Worm (Caenorhabditis elegans) whole organism, L2 larva: ENCODE results near the gene Y56A3A.6.
A peak's percentile ranks its signal among the peaks of the same experiment; 100 is the strongest.

ENCODE experiments used
- F13H6.1 ChIP-seq: sonication (generic microtip); optimal IDR thresholded peaks from 2 replicates; lab custom pipeline; 2016; ENCODE audit warnings: missing genetic modification characterization, missing compliant biosample characterization
- R02D3.7 ChIP-seq: fragments of 150-350 bp; optimal IDR thresholded peaks from 2 replicates; lab custom pipeline; 2014; ENCODE audit warnings: missing biosample characterization, missing genetic modification characterization
- Y55F3AM.14 ChIP-seq: fragments of 200-800 bp; sonication (Bioruptor generic); optimal IDR thresholded peaks from 2 replicates; lab custom pipeline; 2018; ENCODE audit warnings: mild to moderate bottlenecking, missing genetic modification characterization, missing compliant biosample characterization
- ZK546.5 ChIP-seq: sonication (generic microtip); optimal IDR thresholded peaks from 2 replicates; lab custom pipeline; 2017; ENCODE audit warnings: missing biosample characterization, missing genetic modification characterization
- ama-1 ChIP-seq: fragments of 150-350 bp; optimal IDR thresholded peaks from 2 replicates; lab custom pipeline; 2018; ENCODE audit warnings: inconsistent platforms
- dmd-4 ChIP-seq: sonication (generic microtip); optimal IDR thresholded peaks from 2 replicates; lab custom pipeline; 2017; ENCODE audit warnings: missing biosample characterization, missing genetic modification characterization
- egl-27 ChIP-seq: sonication (generic microtip); optimal IDR thresholded peaks from 3 replicates; lab custom pipeline; 2017; ENCODE audit warnings: missing biosample characterization, missing genetic modification reagents, missing genetic modification characterization
- elt-1 ChIP-seq: fragments of 150-350 bp; optimal IDR thresholded peaks from 2 replicates; lab custom pipeline; 2014; ENCODE audit warnings: missing biosample characterization, missing genetic modification characterization
- fos-1 ChIP-seq: fragments of 150-350 bp; optimal IDR thresholded peaks from 2 replicates; lab custom pipeline; 2014; ENCODE audit warnings: missing biosample characterization, missing genetic modification characterization
- lin-11 ChIP-seq: fragments of 150-350 bp; sonication (generic microtip); optimal IDR thresholded peaks from 2 replicates; lab custom pipeline; 2014; ENCODE audit warnings: missing biosample characterization, missing genetic modification characterization, inconsistent platforms, mixed read lengths
- lin-13 ChIP-seq: fragments of 150-350 bp; optimal IDR thresholded peaks from 2 replicates; lab custom pipeline; 2014; ENCODE audit warnings: missing biosample characterization, missing genetic modification reagents, missing genetic modification characterization
- lin-39 ChIP-seq: fragments of 150-350 bp; optimal IDR thresholded peaks from 2 replicates; lab custom pipeline; 2014; ENCODE audit warnings: missing biosample characterization, missing genetic modification reagents, missing genetic modification characterization
- lsy-2 ChIP-seq, 2 experiments: fragments of 150-350 bp in 1 of 2; sonication (generic microtip) in 1 of 2; optimal IDR thresholded peaks; 2 replicates each; lab custom pipeline; 2014 to 2017; ENCODE audit warnings: missing biosample characterization in 2 of 2, missing genetic modification characterization in 2 of 2
- mbf-1 ChIP-seq: sonication (generic microtip); optimal IDR thresholded peaks from 2 replicates; lab custom pipeline; 2017; ENCODE audit warnings: missing biosample characterization, missing genetic modification characterization
- mdl-1 ChIP-seq, 2 experiments: fragments of 150-350 bp in 1 of 2; sonication (generic microtip) in 1 of 2; optimal IDR thresholded peaks; 2 replicates each; lab custom pipeline; 2017; ENCODE audit warnings: missing biosample characterization in 2 of 2, missing genetic modification characterization in 2 of 2
- nhr-10 ChIP-seq: sonication (generic microtip); optimal IDR thresholded peaks from 2 replicates; lab custom pipeline; 2017; ENCODE audit warnings: missing biosample characterization, missing genetic modification characterization
- nhr-11 ChIP-seq: fragments of 150-350 bp; optimal IDR thresholded peaks from 2 replicates; lab custom pipeline; 2014; ENCODE audit warnings: missing biosample characterization, missing genetic modification characterization
- nhr-12 ChIP-seq: fragments of 150-350 bp; optimal IDR thresholded peaks from 2 replicates; lab custom pipeline; 2014; ENCODE audit warnings: missing biosample characterization, missing genetic modification characterization
- nhr-129 ChIP-seq: fragments of 150-350 bp; optimal IDR thresholded peaks from 2 replicates; lab custom pipeline; 2014; ENCODE audit warnings: missing biosample characterization, missing genetic modification characterization
- nhr-21 ChIP-seq: fragments of 150-350 bp; optimal IDR thresholded peaks from 2 replicates; lab custom pipeline; 2014; ENCODE audit warnings: missing biosample characterization, missing genetic modification characterization
- nhr-23 ChIP-seq: fragments of 150-350 bp; optimal IDR thresholded peaks from 2 replicates; lab custom pipeline; 2014; ENCODE audit warnings: missing biosample characterization, missing genetic modification reagents, missing genetic modification characterization
- nhr-237 ChIP-seq: fragments of 150-350 bp; optimal IDR thresholded peaks from 2 replicates; lab custom pipeline; 2014; ENCODE audit warnings: missing biosample characterization, missing genetic modification characterization
- nhr-25 ChIP-seq: fragments of 150-350 bp; sonication (generic microtip); optimal IDR thresholded peaks from 3 replicates; lab custom pipeline; 2014; ENCODE audit warnings: missing biosample characterization, missing genetic modification characterization
- nhr-6 ChIP-seq: fragments of 150-350 bp; optimal IDR thresholded peaks from 2 replicates; lab custom pipeline; 2014; ENCODE audit warnings: missing biosample characterization, missing genetic modification characterization
- nhr-77 ChIP-seq: fragments of 150-350 bp; optimal IDR thresholded peaks from 2 replicates; lab custom pipeline; 2014; ENCODE audit warnings: missing biosample characterization, missing genetic modification characterization
- peb-1 ChIP-seq: fragments of 150-350 bp; optimal IDR thresholded peaks from 2 replicates; lab custom pipeline; 2014; ENCODE audit warnings: missing biosample characterization, missing genetic modification characterization
- sma-3 ChIP-seq: sonication (generic microtip); optimal IDR thresholded peaks from 2 replicates; lab custom pipeline; 2016; ENCODE audit warnings: missing genetic modification reagents, missing genetic modification characterization, missing compliant biosample characterization
- snpc-4 ChIP-seq: fragments of 150-350 bp; optimal IDR thresholded peaks from 2 replicates; lab custom pipeline; 2014; ENCODE audit warnings: missing biosample characterization, missing genetic modification characterization
- unc-39 ChIP-seq: fragments of 150-350 bp; optimal IDR thresholded peaks from 2 replicates; lab custom pipeline; 2014; ENCODE audit warnings: missing biosample characterization, missing genetic modification characterization
- unc-55 ChIP-seq: fragments of 150-350 bp; sonication (generic microtip); optimal IDR thresholded peaks from 3 replicates; lab custom pipeline; 2014; ENCODE audit warnings: missing biosample characterization, missing genetic modification reagents, missing genetic modification characterization
- unc-62 ChIP-seq: fragments of 150-350 bp; optimal IDR thresholded peaks from 2 replicates; lab custom pipeline; 2014; ENCODE audit warnings: missing biosample characterization, missing genetic modification reagents, missing genetic modification characterization
- zag-1 ChIP-seq: fragments of 150-350 bp; optimal IDR thresholded peaks from 2 replicates; lab custom pipeline; 2014; ENCODE audit warnings: missing biosample characterization, missing genetic modification characterization
- ztf-11 ChIP-seq: sonication (generic microtip); optimal IDR thresholded peaks from 2 replicates; lab custom pipeline; 2017; ENCODE audit warnings: missing biosample characterization, missing genetic modification characterization
- ztf-4 ChIP-seq: fragments of 150-350 bp; optimal IDR thresholded peaks from 2 replicates; lab custom pipeline; 2014; ENCODE audit warnings: missing biosample characterization, missing genetic modification characterization

Gene Y56A3A.6

DNA sequence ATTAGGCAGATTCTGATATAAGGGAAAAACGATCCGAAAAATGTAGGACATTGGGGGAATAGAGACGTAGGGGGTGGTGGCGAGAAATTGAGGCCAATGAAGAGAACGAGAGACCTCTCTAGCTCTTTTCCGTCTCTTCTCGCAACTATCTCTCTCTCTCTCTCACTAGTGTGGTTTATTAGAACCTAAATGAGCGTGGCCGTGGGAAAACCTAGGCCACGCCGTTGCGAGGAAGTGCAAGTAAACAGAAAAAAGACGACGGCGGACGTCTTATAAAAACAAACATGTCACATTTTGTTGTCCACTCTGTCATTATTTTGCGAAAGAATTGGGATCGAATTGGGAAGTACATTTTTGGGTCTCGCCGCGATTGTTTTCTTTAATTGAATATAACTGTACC, 8.6 kb downstream of the Y56A3A.6 start (continued):
- peak; percentile 67 for TF ChIP-seq zag-1
- peak; percentile 79 for TF ChIP-seq sma-3 (GFP tag; lab: Kevin White, UChicago)
- TF ChIP-seq F13H6.1 (tag; lab: Kevin White, UChicago) = peak; percentile 91

DNA sequence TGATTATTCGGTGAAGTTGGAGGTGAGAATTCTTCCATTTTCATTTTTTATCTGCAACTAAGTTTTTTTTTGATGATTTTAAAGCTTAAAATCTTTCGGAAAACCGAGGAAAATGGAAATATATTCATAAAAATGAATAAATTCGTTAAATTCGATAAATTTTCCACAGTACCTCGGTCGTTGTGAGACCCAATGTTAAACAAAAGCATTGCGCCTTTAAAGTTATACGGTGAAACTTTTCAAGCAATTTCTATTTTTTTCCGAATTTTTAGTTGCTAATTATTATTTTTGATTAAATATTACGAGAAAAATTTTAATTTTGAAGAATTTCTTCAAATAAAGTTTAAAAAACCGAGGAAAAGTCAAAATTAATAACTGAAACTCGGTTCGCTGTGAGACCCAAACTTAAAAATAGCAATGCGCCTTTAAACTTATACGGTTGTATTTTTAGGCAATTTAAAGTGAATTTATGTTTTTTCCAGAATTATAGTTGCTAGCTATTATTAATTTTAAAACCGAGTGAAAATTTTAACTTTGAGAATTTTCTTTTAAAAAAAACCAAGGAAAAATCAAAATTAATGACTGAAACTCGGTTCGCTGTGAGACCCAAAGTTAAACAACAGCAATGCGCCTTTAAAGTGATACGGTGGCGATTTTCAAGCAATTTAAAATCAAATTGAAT, 9.2 kb downstream of the Y56A3A.6 start, which contains the start of gene taf-12:
taf-12 (minus strand) TSS at position 51 of the 682 bp plus-strand sequence.
- TF ChIP-seq ama-1 (lab: Kevin White, UChicago) = no peak
- TF ChIP-seq R02D3.7 (tag; lab: Kevin White, UChicago) = no peak
- no peak for TF ChIP-seq nhr-77
- TF ChIP-seq nhr-11 = no peak
- TF ChIP-seq dmd-4 = no peak
- TF ChIP-seq sma-3 (GFP tag; lab: Kevin White, UChicago) = no peak
- no peak for TF ChIP-seq lin-39
- TF ChIP-seq fos-1 (tag; lab: Kevin White, UChicago) = no peak
- TF ChIP-seq lin-11 (tag; lab: Kevin White, UChicago) = no peak
- TF ChIP-seq nhr-129 = no peak
- TF ChIP-seq unc-55 (GFP tag; lab: Kevin White, UChicago) = no peak
- no peak for TF ChIP-seq F13H6.1 (tag; lab: Kevin White, UChicago)
- TF ChIP-seq lsy-2 (tag; optimal IDR thresholded peaks at IDR 0.05; lab: Kevin White, UChicago) = no peak
- TF ChIP-seq Y55F3AM.14 = no peak
- TF ChIP-seq mbf-1 (tag; lab: Kevin White, UChicago) = no peak
- no peak for TF ChIP-seq nhr-10 (tag; lab: Kevin White, UChicago)
- no peak for TF ChIP-seq ztf-4 (tag; lab: Kevin White, UChicago)
- no peak for TF ChIP-seq egl-27 (tag; lab: Kevin White, UChicago)

DNA sequence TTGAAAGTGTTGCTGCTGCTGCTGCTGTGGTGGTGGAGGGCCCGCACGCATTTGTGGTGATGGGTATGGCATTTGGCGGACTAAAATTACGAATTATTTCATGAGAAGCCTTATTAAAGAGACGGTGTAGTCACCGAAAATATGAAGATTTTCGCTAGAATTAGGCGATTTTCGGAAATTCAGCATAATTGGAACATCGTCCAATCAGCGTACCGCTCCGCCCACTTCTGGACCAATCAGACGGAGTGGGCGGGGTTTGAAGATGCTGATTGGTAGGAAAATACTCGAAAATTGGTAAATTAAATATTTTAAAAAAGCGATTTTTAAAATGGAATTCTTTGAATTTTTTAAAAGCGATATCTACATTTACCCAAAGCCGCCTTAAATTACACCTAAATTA, 12.5 kb downstream of the Y56A3A.6 start:
- TF ChIP-seq nhr-21 (no peak), nhr-10 (tag; lab: Kevin White, UChicago) (no peak), elt-1 (tag; lab: Kevin White, UChicago) (no peak), lin-13 (GFP tag; lab: Kevin White, UChicago) (no peak), nhr-12 (tag; lab: Kevin White, UChicago) (no peak), unc-39 (tag; lab: Kevin White, UChicago) (no peak), ama-1 (lab: Kevin White, UChicago) (no peak), snpc-4 (tag; lab: Kevin White, UChicago) (no peak), egl-27 (tag; lab: Kevin White, UChicago) (no peak), fos-1 (tag; lab: Kevin White, UChicago) (no peak), peb-1 (tag; lab: Kevin White, UChicago) (no peak), sma-3 (GFP tag; lab: Kevin White, UChicago) (no peak)

DNA sequence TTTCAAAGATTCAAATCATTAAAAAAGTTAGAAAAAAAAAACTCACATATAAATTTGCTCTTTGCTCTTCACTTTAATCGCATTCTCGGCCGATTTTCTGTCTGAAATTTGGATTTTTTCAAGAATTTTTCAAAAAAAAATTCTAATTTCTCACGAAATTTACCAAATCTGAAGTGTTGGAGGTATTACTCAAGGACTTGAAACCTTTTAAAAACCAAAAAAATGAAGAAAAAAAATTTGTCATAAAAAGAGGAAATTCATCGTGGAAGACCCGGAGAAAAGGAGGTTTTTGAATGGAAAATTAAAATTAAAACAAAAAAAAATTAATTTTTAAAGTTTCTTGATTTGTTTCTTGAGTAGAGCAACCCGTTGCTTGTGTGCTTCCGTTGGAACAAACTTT, 16.5 kb downstream of the Y56A3A.6 start, which contains the start of gene Y56A3A.2:
Y56A3A.2 (minus strand) TSS at position 101 of the 400 bp plus-strand sequence.
- TF ChIP-seq lin-39 (no peak), elt-1 (tag; lab: Kevin White, UChicago) (no peak), F13H6.1 (tag; lab: Kevin White, UChicago) (no peak), nhr-10 (tag; lab: Kevin White, UChicago) (no peak), mbf-1 (tag; lab: Kevin White, UChicago) (no peak), ztf-4 (tag; lab: Kevin White, UChicago) (no peak), mdl-1 (tag; optimal IDR thresholded peaks at IDR 0.05; lab: Kevin White, UChicago) (no peak), nhr-6 (tag; lab: Kevin White, UChicago) (no peak), nhr-23 (tag; lab: Kevin White, UChicago) (no peak), nhr-25 (tag; lab: Kevin White, UChicago) (no peak)

DNA sequence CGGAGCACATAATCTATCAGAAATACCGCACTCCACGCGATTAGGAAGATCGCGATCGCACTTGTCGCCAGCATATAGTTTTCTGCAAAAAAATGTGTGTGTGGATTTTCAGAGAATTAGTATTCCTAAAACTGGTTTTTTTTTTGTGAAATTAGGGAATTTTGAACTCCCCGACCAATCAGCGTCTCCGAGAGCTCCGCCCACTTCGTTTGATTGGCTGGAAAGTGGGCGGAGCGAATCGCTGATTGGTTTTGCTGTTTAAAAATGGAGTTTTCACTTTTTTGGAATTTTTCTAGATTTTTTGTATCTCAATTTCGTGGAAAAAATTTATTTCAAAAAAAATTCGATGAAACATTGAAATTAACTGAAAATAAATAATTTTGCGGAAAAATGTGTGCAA, 17.5 kb downstream of the Y56A3A.6 start:
- TF ChIP-seq R02D3.7 (tag; lab: Kevin White, UChicago) (no peak), elt-1 (tag; lab: Kevin White, UChicago) (no peak)

DNA sequence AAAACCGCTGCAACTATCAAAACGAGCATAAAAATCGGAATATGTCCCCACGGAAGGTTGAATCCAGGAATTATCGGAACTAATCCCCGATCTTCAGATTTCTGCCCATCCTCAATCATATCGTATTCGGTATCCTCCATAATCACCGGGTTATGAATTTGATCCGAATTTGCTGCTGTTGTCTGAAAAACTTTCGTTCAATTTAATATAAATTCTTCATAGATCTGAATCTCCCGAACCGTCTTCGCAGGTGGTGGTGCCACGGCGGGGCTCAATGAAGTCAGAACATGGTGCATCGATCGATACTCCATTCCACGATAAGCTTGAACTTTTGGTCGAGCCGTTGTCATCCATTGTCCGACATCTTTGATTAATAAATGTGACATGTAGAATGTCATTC, 21.8 kb downstream of the Y56A3A.6 start:
- TF ChIP-seq nhr-77 (no peak), ztf-11 (tag; lab: Kevin White, UChicago) (no peak), nhr-23 (tag; lab: Kevin White, UChicago) (no peak), ZK546.5 (tag; lab: Kevin White, UChicago) (no peak), nhr-129 (no peak), sma-3 (GFP tag; lab: Kevin White, UChicago) (no peak), egl-27 (tag; lab: Kevin White, UChicago) (no peak), unc-62 (GFP tag; lab: Kevin White, UChicago) (no peak), mdl-1 (tag; optimal IDR thresholded peaks at IDR 0.05; lab: Kevin White, UChicago) (no peak), lin-13 (GFP tag; lab: Kevin White, UChicago) (no peak), ztf-4 (tag; lab: Kevin White, UChicago) (no peak), nhr-237 (tag; lab: Kevin White, UChicago) (no peak), mbf-1 (tag; lab: Kevin White, UChicago) (no peak), nhr-12 (tag; lab: Kevin White, UChicago) (no peak), dmd-4 (no peak)
